Worm (Caenorhabditis elegans) whole organism, L3 larva: ENCODE data around the gene comt-3.

ENCODE experiments used
- R02D3.7 ChIP-seq: fragments of 150-350 bp; optimal IDR thresholded peaks from 2 replicates; lab custom pipeline; 2014; ENCODE audit warnings: missing biosample characterization, missing genetic modification characterization
- aly-2 ChIP-seq: fragments of 150-350 bp; optimal IDR thresholded peaks from 2 replicates; lab custom pipeline; 2014; ENCODE audit warnings: missing biosample characterization, missing genetic modification characterization
- ama-1 ChIP-seq: fragments of 150-350 bp; optimal IDR thresholded peaks from 2 replicates; lab custom pipeline; 2018
- ceh-28 ChIP-seq: fragments of 150-350 bp; optimal IDR thresholded peaks from 2 replicates; lab custom pipeline; 2014; ENCODE audit warnings: missing biosample characterization, missing genetic modification reagents, missing genetic modification characterization
- ceh-82 ChIP-seq: fragments of 150-350 bp; optimal IDR thresholded peaks from 2 replicates; lab custom pipeline; 2014; ENCODE audit warnings: missing biosample characterization, missing genetic modification characterization
- ceh-9 ChIP-seq: sonication (generic microtip); optimal IDR thresholded peaks from 2 replicates; lab custom pipeline; 2018; ENCODE audit warnings: missing biosample characterization, missing genetic modification characterization
- daf-12 ChIP-seq: fragments of 150-350 bp; optimal IDR thresholded peaks from 2 replicates; lab custom pipeline; 2014; ENCODE audit warnings: missing biosample characterization, missing genetic modification reagents, missing genetic modification characterization
- egl-5 ChIP-seq: fragments of 150-350 bp; optimal IDR thresholded peaks from 2 replicates; lab custom pipeline; 2017; ENCODE audit warnings: missing biosample characterization, missing genetic modification reagents, missing genetic modification characterization, inconsistent platforms
- elt-2 ChIP-seq: sonication (generic microtip); optimal IDR thresholded peaks from 2 replicates; lab custom pipeline; 2016; ENCODE audit warnings: missing genetic modification reagents, mild to moderate bottlenecking, missing genetic modification characterization, missing compliant biosample characterization
- elt-3 ChIP-seq, 3 experiments: fragments of 150-350 bp in 1 of 3; sonication (generic microtip) in 2 of 3; optimal IDR thresholded peaks; 2 replicates in 2 of 3; 4 replicates in 1 of 3; lab custom pipeline; 2014 to 2017; ENCODE audit warnings: missing biosample characterization in 3 of 3, missing genetic modification characterization in 3 of 3
- eor-1 ChIP-seq, 2 experiments: fragments of 150-350 bp; optimal IDR thresholded peaks; 2 replicates each; lab custom pipeline; 2014 to 2018; ENCODE audit warnings: missing biosample characterization in 2 of 2, missing genetic modification characterization in 2 of 2
- fkh-10 ChIP-seq: sonication (generic microtip); optimal IDR thresholded peaks from 2 replicates; lab custom pipeline; 2017; ENCODE audit warnings: missing biosample characterization, missing genetic modification reagents, missing genetic modification characterization
- fkh-2 ChIP-seq: fragments of 150-350 bp; optimal IDR thresholded peaks from 2 replicates; lab custom pipeline; 2014; ENCODE audit warnings: missing biosample characterization, missing genetic modification reagents, missing genetic modification characterization
- hmg-11 ChIP-seq: sonication (generic microtip); optimal IDR thresholded peaks from 2 replicates; lab custom pipeline; 2016; ENCODE audit warnings: missing genetic modification characterization, missing compliant biosample characterization
- lin-15B ChIP-seq: fragments of 150-350 bp; optimal IDR thresholded peaks from 2 replicates; lab custom pipeline; 2014; ENCODE audit warnings: missing biosample characterization, missing genetic modification characterization
- lin-39 ChIP-seq: fragments of 150-350 bp; optimal IDR thresholded peaks from 2 replicates; lab custom pipeline; 2018; ENCODE audit warnings: missing biosample characterization, missing genetic modification reagents, missing genetic modification characterization
- mdl-1 ChIP-seq: fragments of 150-350 bp; optimal IDR thresholded peaks from 2 replicates; lab custom pipeline; 2014; ENCODE audit warnings: missing biosample characterization, missing genetic modification characterization
- mml-1 ChIP-seq: fragments of 150-350 bp; sonication (generic microtip); optimal IDR thresholded peaks from 3 replicates; lab custom pipeline; 2014; ENCODE audit warnings: missing biosample characterization, missing genetic modification characterization
- nfya-1 ChIP-seq: sonication (generic microtip); optimal IDR thresholded peaks from 2 replicates; lab custom pipeline; 2017; ENCODE audit warnings: missing genetic modification characterization, mild to moderate bottlenecking, missing compliant biosample characterization, antibody characterized with exemption, moderate library complexity; ENCODE audit not compliant: insufficient read depth
- nhr-12 ChIP-seq: fragments of 150-350 bp; optimal IDR thresholded peaks from 2 replicates; lab custom pipeline; 2014; ENCODE audit warnings: missing biosample characterization, missing genetic modification characterization
- nhr-23 ChIP-seq: fragments of 150-350 bp; optimal IDR thresholded peaks from 2 replicates; lab custom pipeline; 2014; ENCODE audit warnings: missing biosample characterization, missing genetic modification reagents, missing genetic modification characterization
- nhr-237 ChIP-seq: fragments of 150-350 bp; optimal IDR thresholded peaks from 2 replicates; lab custom pipeline; 2014; ENCODE audit warnings: missing biosample characterization, missing genetic modification characterization
- nhr-25 ChIP-seq: sonication (generic microtip); optimal IDR thresholded peaks from 2 replicates; lab custom pipeline; 2017; ENCODE audit warnings: missing biosample characterization, missing genetic modification characterization
- nhr-28 ChIP-seq: fragments of 150-350 bp; optimal IDR thresholded peaks from 2 replicates; lab custom pipeline; 2014; ENCODE audit warnings: missing biosample characterization, missing genetic modification characterization
- nhr-43 ChIP-seq: sonication (generic microtip); optimal IDR thresholded peaks from 2 replicates; lab custom pipeline; 2016; ENCODE audit warnings: mild to moderate bottlenecking, missing genetic modification characterization, missing compliant biosample characterization; ENCODE audit not compliant: poor library complexity, severe bottlenecking
- nhr-67 ChIP-seq: fragments of 150-350 bp; optimal IDR thresholded peaks from 2 replicates; lab custom pipeline; 2014; ENCODE audit warnings: missing biosample characterization, missing genetic modification characterization
- nhr-76 ChIP-seq: fragments of 150-350 bp; sonication (generic microtip); optimal IDR thresholded peaks from 5 replicates; lab custom pipeline; 2014; ENCODE audit warnings: missing biosample characterization, missing genetic modification characterization
- nhr-77 ChIP-seq: fragments of 150-350 bp; optimal IDR thresholded peaks from 2 replicates; lab custom pipeline; 2014; ENCODE audit warnings: missing biosample characterization, missing genetic modification characterization
- pqm-1 ChIP-seq: fragments of 150-350 bp; optimal IDR thresholded peaks from 2 replicates; lab custom pipeline; 2017; ENCODE audit warnings: missing biosample characterization, missing genetic modification characterization, inconsistent platforms
- sea-2 ChIP-seq: fragments of 150-350 bp; sonication (generic microtip); optimal IDR thresholded peaks from 4 replicates; lab custom pipeline; 2014; ENCODE audit warnings: missing biosample characterization, missing genetic modification reagents, missing genetic modification characterization
- snpc-4 ChIP-seq: fragments of 150-350 bp; optimal IDR thresholded peaks from 2 replicates; lab custom pipeline; 2014; ENCODE audit warnings: missing biosample characterization, missing genetic modification characterization
- unc-39 ChIP-seq: sonication (generic microtip); optimal IDR thresholded peaks from 4 replicates; lab custom pipeline; 2017; ENCODE audit warnings: missing biosample characterization, missing genetic modification characterization
- zag-1 ChIP-seq: fragments of 150-350 bp; optimal IDR thresholded peaks from 2 replicates; lab custom pipeline; 2014; ENCODE audit warnings: missing biosample characterization, missing genetic modification characterization
- ztf-11 ChIP-seq: fragments of 150-350 bp; optimal IDR thresholded peaks from 2 replicates; lab custom pipeline; 2014; ENCODE audit warnings: missing biosample characterization, missing genetic modification characterization
- ztf-4 ChIP-seq: fragments of 150-350 bp; optimal IDR thresholded peaks from 2 replicates; lab custom pipeline; 2014; ENCODE audit warnings: missing biosample characterization, missing genetic modification characterization

Gene comt-3

ce11 chrV:2057324-2057723 lies at the start of gene comt-3:
TSS of gene comt-3 (plus strand) at chrV:2057537.
- TF ChIP-seq aly-2 (tag; lab: Kevin White, UChicago) (no peak), elt-3 (tag; optimal IDR thresholded peaks at IDR 0.05; lab: Kevin White, UChicago) (no peak), fkh-2 (tag; lab: Kevin White, UChicago) (no peak), fkh-10 (GFP tag; lab: Kevin White, UChicago) (no peak), ceh-9 (no peak), pqm-1 (tag; lab: Kevin White, UChicago) (no peak), nhr-25 (tag; lab: Kevin White, UChicago) (no peak), nfya-1 (tag; lab: Kevin White, UChicago) (no peak), nhr-43 (tag; lab: Kevin White, UChicago) (no peak), nhr-28 (no peak), egl-5 (tag; lab: Kevin White, UChicago) (no peak), nhr-67 (tag; lab: Kevin White, UChicago) (no peak), nhr-23 (tag; lab: Kevin White, UChicago) (no peak), mdl-1 (no peak)

DNA sequence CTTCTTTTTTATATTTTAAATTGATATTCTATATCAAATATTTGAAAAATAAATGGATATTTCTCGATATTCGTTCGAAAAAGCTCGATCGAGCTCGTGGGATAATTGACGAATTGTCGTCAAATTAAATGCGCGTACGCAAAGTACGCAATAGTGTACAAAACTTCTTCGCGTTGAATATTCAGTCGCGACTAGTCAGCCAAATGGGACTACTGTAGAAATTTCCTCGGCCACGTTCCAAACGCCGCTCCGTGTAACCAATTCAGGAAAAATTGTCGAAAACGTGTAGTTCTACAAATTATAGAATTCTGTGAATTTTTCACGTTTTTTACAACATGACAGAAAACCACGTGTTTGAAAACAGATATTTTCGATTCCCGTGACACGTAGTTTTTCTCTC lies 48.9 kb upstream of the comt-3 start:
- TF ChIP-seq lin-15B (tag; lab: Kevin White, UChicago) (peak; percentile 68), elt-2 (tag; lab: Kevin White, UChicago) (peak; percentile 55), nhr-43 (tag; lab: Kevin White, UChicago) (peak; percentile 44), nhr-23 (tag; lab: Kevin White, UChicago) (peak; percentile 35), ceh-28 (tag; lab: Kevin White, UChicago) (no peak), pqm-1 (tag; lab: Kevin White, UChicago) (peak; percentile 11), R02D3.7 (tag; lab: Kevin White, UChicago) (peak; percentile 35), nhr-237 (tag; lab: Kevin White, UChicago) (no peak)

- TF ChIP-seq ztf-4 (tag; lab: Kevin White, UChicago) (no peak), eor-1 (tag; optimal IDR thresholded peaks at IDR 0.05; lab: Kevin White, UChicago) (no peak), unc-39 (tag; lab: Kevin White, UChicago) (no peak), R02D3.7 (tag; lab: Kevin White, UChicago) (no peak), nhr-23 (tag; lab: Kevin White, UChicago) (no peak), daf-12 (tag; lab: Kevin White, UChicago) (no peak), egl-5 (tag; lab: Kevin White, UChicago) (no peak), sea-2 (GFP tag; lab: Kevin White, UChicago) (no peak), nhr-43 (tag; lab: Kevin White, UChicago) (no peak), ceh-28 (tag; lab: Kevin White, UChicago) (no peak), ztf-11 (tag; lab: Kevin White, UChicago) (no peak), fkh-10 (GFP tag; lab: Kevin White, UChicago) (no peak), nhr-77 (tag; lab: Kevin White, UChicago) (no peak), nfya-1 (tag; lab: Kevin White, UChicago) (no peak), nhr-28 (no peak), nhr-12 (no peak), hmg-11 (tag; lab: Kevin White, UChicago) (no peak), zag-1 (tag; lab: Kevin White, UChicago) (no peak)
These were observed 45.6 kb upstream of the comt-3 start, which contains the start of gene F59A7.7 for ce11 chrV:2011777-2012176. TSS of gene F59A7.7 (plus strand) at chrV:2012077.

DNA sequence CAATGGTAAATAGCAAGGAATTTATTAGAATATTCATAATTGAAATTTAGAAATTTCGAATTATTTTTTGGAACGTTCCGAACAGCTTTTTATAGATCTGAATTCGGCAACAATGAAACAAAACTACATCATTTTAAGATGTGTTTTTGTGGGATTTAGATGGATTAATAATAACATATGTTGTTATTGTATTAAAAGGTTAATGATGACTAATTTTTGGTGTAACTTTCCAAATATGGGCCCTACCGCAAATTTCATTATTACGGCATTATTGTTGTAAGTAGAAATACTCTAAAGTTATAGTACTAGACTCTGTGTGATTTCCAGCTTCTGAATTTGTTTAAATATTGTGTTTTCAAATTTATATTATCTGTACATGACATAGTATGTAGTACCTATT lies 43.5 kb upstream of the comt-3 start, which contains the start of gene F59A7.11:
F59A7.11 (minus strand) TSS at position 101 of the 400 bp plus-strand sequence.
- TF ChIP-seq daf-12 (tag; lab: Kevin White, UChicago) (no peak), snpc-4 (tag; lab: Kevin White, UChicago) (no peak), fkh-2 (tag; lab: Kevin White, UChicago) (no peak), nhr-77 (tag; lab: Kevin White, UChicago) (no peak)
- TF ChIP-seq, all 47 proteins: peak for 0

- TF ChIP-seq ceh-9 = no peak
- TF ChIP-seq fkh-10 (GFP tag; lab: Kevin White, UChicago) = no peak
- no peak for TF ChIP-seq nhr-23 (tag; lab: Kevin White, UChicago)
- no peak for TF ChIP-seq ama-1
- TF ChIP-seq nhr-237 (tag; lab: Kevin White, UChicago) = no peak
- no peak for TF ChIP-seq nhr-76 (tag; lab: Kevin White, UChicago)
- no peak for TF ChIP-seq lin-39 (tag; lab: Kevin White, UChicago)
- no peak for TF ChIP-seq nhr-25 (tag; lab: Kevin White, UChicago)
- TF ChIP-seq egl-5 (tag; lab: Kevin White, UChicago) = no peak
- no peak for TF ChIP-seq pqm-1 (tag; lab: Kevin White, UChicago)
- no peak for TF ChIP-seq mml-1 (tag; lab: Kevin White, UChicago)
- no peak for TF ChIP-seq ceh-82 (tag; lab: Kevin White, UChicago)
- no peak for TF ChIP-seq nhr-67 (tag; lab: Kevin White, UChicago)
- no peak for TF ChIP-seq aly-2 (tag; lab: Kevin White, UChicago)
- TF ChIP-seq daf-12 (tag; lab: Kevin White, UChicago) = no peak
- no peak for TF ChIP-seq nfya-1 (tag; lab: Kevin White, UChicago)
These were observed 40.9 kb upstream of the comt-3 start, which contains the start of gene F59A7.2 for ce11 chrV:2016428-2016827. TSS of gene F59A7.2 (minus strand) at chrV:2016528.
